Fruit fly (Drosophila melanogaster) whole organism, embryonic: ENCODE data around the gene CG43137.

Experiments used
- Antp ChIP-seq: fragments of 200-800 bp; sonication (Bioruptor generic); optimal IDR thresholded peaks from 3 replicates; lab custom pipeline; 2016; ENCODE audit warnings: missing biosample characterization, missing genetic modification characterization
- Bteb2 ChIP-seq: fragments of 200-800 bp; sonication (Bioruptor generic); optimal IDR thresholded peaks from 2 replicates; lab custom pipeline; 2016; ENCODE audit warnings: missing biosample characterization, missing genetic modification characterization
- CG12236 ChIP-seq: fragments of 200-800 bp; sonication (Bioruptor generic); optimal IDR thresholded peaks from 2 replicates; lab custom pipeline; 2016; ENCODE audit warnings: missing biosample characterization, missing genetic modification characterization
- CG13424 ChIP-seq: fragments of 200-800 bp; sonication (Bioruptor generic); optimal IDR thresholded peaks from 2 replicates; lab custom pipeline; 2019; ENCODE audit warnings: missing biosample characterization, mild to moderate bottlenecking, missing genetic modification characterization, moderate library complexity
- CG15269 ChIP-seq: fragments of 200-800 bp; sonication (Bioruptor generic); optimal IDR thresholded peaks from 2 replicates; lab custom pipeline; 2018; ENCODE audit warnings: missing biosample characterization, mild to moderate bottlenecking, missing genetic modification characterization, moderate library complexity
- CG1602 ChIP-seq: fragments of 200-800 bp; sonication (Bioruptor generic); optimal IDR thresholded peaks from 3 replicates; lab custom pipeline; 2016; ENCODE audit warnings: missing biosample characterization, missing genetic modification characterization
- CG17612 ChIP-seq: fragments of 200-800 bp; sonication (Bioruptor generic); IDR thresholded peaks from 2 replicates; pipeline ENCODE4 v1.3.6; 2022; ENCODE audit warnings: missing biosample characterization, missing genetic modification characterization
- CG18599 ChIP-seq: fragments of 200-800 bp; sonication (Bioruptor generic); optimal IDR thresholded peaks from 3 replicates; lab custom pipeline; 2017; ENCODE audit warnings: missing biosample characterization, missing genetic modification characterization, mild to moderate bottlenecking, moderate library complexity, missing genetic modification reagents
- CG2116 ChIP-seq: fragments of 200-800 bp; sonication (Bioruptor generic); optimal IDR thresholded peaks from 3 replicates; lab custom pipeline; 2018; ENCODE audit warnings: missing biosample characterization, mild to moderate bottlenecking, missing genetic modification characterization
- CG31365 ChIP-seq: fragments of 200-800 bp; sonication (Bioruptor generic); optimal IDR thresholded peaks from 2 replicates; lab custom pipeline; 2018; ENCODE audit warnings: missing biosample characterization, mild to moderate bottlenecking, missing genetic modification characterization
- CG3407 ChIP-seq: fragments of 200-800 bp; sonication (Bioruptor generic); optimal IDR thresholded peaks from 2 replicates; lab custom pipeline; 2018; ENCODE audit warnings: missing biosample characterization, mild to moderate bottlenecking, missing genetic modification characterization
- CG3726 ChIP-seq: fragments of 200-800 bp; sonication (Bioruptor generic); IDR thresholded peaks from 3 replicates; pipeline ENCODE4, ENCODE4 v1.3.6; 2022; ENCODE audit warnings: missing biosample characterization, missing genetic modification characterization
- CG6689 ChIP-seq: fragments of 200-800 bp; sonication (Bioruptor generic); IDR thresholded peaks from 2 replicates; pipeline ENCODE4 v1.3.6; 2022; ENCODE audit warnings: missing biosample characterization, missing genetic modification characterization
- CG6765 ChIP-seq: fragments of 200-800 bp; sonication (Bioruptor generic); optimal IDR thresholded peaks from 3 replicates; lab custom pipeline; 2017; ENCODE audit warnings: missing biosample characterization, mild to moderate bottlenecking, missing genetic modification characterization
- CG8089 ChIP-seq: fragments of 200-800 bp; sonication (Bioruptor generic); optimal IDR thresholded peaks from 3 replicates; lab custom pipeline; 2016; ENCODE audit warnings: missing biosample characterization, missing genetic modification characterization
- CG8281 ChIP-seq: fragments of 200-800 bp; sonication (Bioruptor generic); optimal IDR thresholded peaks from 2 replicates; lab custom pipeline; 2018; ENCODE audit warnings: missing biosample characterization, mild to moderate bottlenecking, missing genetic modification characterization, moderate library complexity
- Camta ChIP-seq: fragments of 200-800 bp; sonication (Bioruptor generic); optimal IDR thresholded peaks from 2 replicates; lab custom pipeline; 2016; ENCODE audit warnings: missing biosample characterization, missing genetic modification characterization
- CkIIα-i1 ChIP-seq: fragments of 200-800 bp; sonication (Bioruptor generic); IDR thresholded peaks from 2 replicates; pipeline ENCODE4 v1.3.6; 2022; ENCODE audit warnings: missing biosample characterization, missing genetic modification characterization
- D19A ChIP-seq: fragments of 200-800 bp; optimal IDR thresholded peaks from 3 replicates; lab custom pipeline; 2019; ENCODE audit warnings: missing biosample characterization, mild to moderate bottlenecking, missing genetic modification characterization, moderate library complexity
- Dip3 ChIP-seq: fragments of 200-800 bp; sonication (Bioruptor generic); optimal IDR thresholded peaks from 3 replicates; lab custom pipeline; 2016; ENCODE audit warnings: missing biosample characterization, missing genetic modification characterization
- Drgx ChIP-seq: fragments of 200-800 bp; sonication (Bioruptor generic); IDR thresholded peaks from 2 replicates; pipeline ENCODE4 v1.3.6; 2022; ENCODE audit warnings: missing biosample characterization, missing genetic modification characterization
- ERR ChIP-seq: fragments of 200-800 bp; sonication (Bioruptor generic); optimal IDR thresholded peaks from 2 replicates; lab custom pipeline; 2016; ENCODE audit warnings: missing biosample characterization, missing genetic modification characterization
- HHEX ChIP-seq: fragments of 200-800 bp; sonication (Bioruptor generic); optimal IDR thresholded peaks from 3 replicates; lab custom pipeline; 2017; ENCODE audit warnings: missing biosample characterization, mild to moderate bottlenecking, missing genetic modification characterization, missing genetic modification reagents
- Hr78 ChIP-seq, 2 experiments: fragments of 200-800 bp in 1 of 2; fragments of >200 bp in 1 of 2; sonication (Bioruptor generic) in 1 of 2; optimal IDR thresholded peaks; 2 replicates each; lab custom pipeline; 2017 to 2019; ENCODE audit warnings: missing biosample characterization in 2 of 2, missing genetic modification characterization in 2 of 2, mild to moderate bottlenecking in 1 of 2, moderate library complexity in 1 of 2
- NC2β ChIP-seq: fragments of 200-800 bp; sonication (Bioruptor generic); optimal IDR thresholded peaks from 2 replicates; lab custom pipeline; 2016; ENCODE audit warnings: missing biosample characterization, missing genetic modification characterization
- Neu2 ChIP-seq: fragments of 200-800 bp; sonication (Bioruptor generic); optimal IDR thresholded peaks from 3 replicates; lab custom pipeline; 2016; ENCODE audit warnings: missing biosample characterization, missing genetic modification characterization, borderline replicate concordance
- Rx ChIP-seq: fragments of 200-800 bp; sonication (Bioruptor generic); IDR thresholded peaks from 2 replicates; pipeline ENCODE4 v1.3.6; 2022; ENCODE audit warnings: missing biosample characterization, missing genetic modification characterization
- Stat92E ChIP-seq, 3 experiments: fragments of >200 bp in 2 of 3; fragments of 200-800 bp in 1 of 3; sonication (Bioruptor generic) in 1 of 3; optimal IDR thresholded peaks; 2 replicates each; lab custom pipeline; 2017 to 2019; ENCODE audit warnings: missing biosample characterization in 3 of 3, missing genetic modification characterization in 3 of 3, mild to moderate bottlenecking in 1 of 3, moderate library complexity in 1 of 3
- az2 ChIP-seq: fragments of 200-800 bp; sonication (Bioruptor generic); optimal IDR thresholded peaks from 3 replicates; lab custom pipeline; 2016; ENCODE audit warnings: missing biosample characterization, missing genetic modification characterization
- bowl ChIP-seq: fragments of 200-800 bp; sonication (Bioruptor generic); IDR thresholded peaks from 2 replicates; pipeline ENCODE4 v1.3.6; 2022; ENCODE audit warnings: missing biosample characterization, missing genetic modification characterization
- chm ChIP-seq: fragments of 200-800 bp; sonication (Bioruptor generic); IDR thresholded peaks from 2 replicates; pipeline ENCODE4 v1.3.6; 2022; ENCODE audit warnings: missing biosample characterization, missing genetic modification characterization
- chn ChIP-seq: fragments of 200-800 bp; sonication (Bioruptor generic); optimal IDR thresholded peaks from 2 replicates; lab custom pipeline; 2016; ENCODE audit warnings: missing biosample characterization, missing genetic modification characterization
- crol ChIP-seq: fragments of 200-800 bp; sonication (Bioruptor generic); IDR thresholded peaks from 2 replicates; pipeline ENCODE4 v1.3.6; 2022; ENCODE audit warnings: missing biosample characterization, missing genetic modification characterization
- dan ChIP-seq: fragments of 200-800 bp; sonication (Bioruptor generic); IDR thresholded peaks from 2 replicates; pipeline ENCODE4 v1.3.6; 2022; ENCODE audit warnings: missing biosample characterization, missing genetic modification characterization
- dimm ChIP-seq: fragments of 200-800 bp; sonication (Bioruptor generic); IDR thresholded peaks from 2 replicates; pipeline ENCODE4 v1.3.6; 2022; ENCODE audit warnings: missing biosample characterization, missing genetic modification characterization
- fd102C ChIP-seq: fragments of 200-800 bp; sonication (Bioruptor generic); optimal IDR thresholded peaks from 2 replicates; lab custom pipeline; 2018; ENCODE audit warnings: missing biosample characterization, mild to moderate bottlenecking, missing genetic modification characterization, moderate library complexity
- fru ChIP-seq: fragments of >200 bp; optimal IDR thresholded peaks from 2 replicates; lab custom pipeline; 2017
- gro ChIP-seq: fragments of 200-800 bp; sonication (Bioruptor generic); optimal IDR thresholded peaks from 2 replicates; lab custom pipeline; 2016; ENCODE audit warnings: missing biosample characterization, missing genetic modification characterization
- h ChIP-seq: fragments of >200 bp; optimal IDR thresholded peaks from 2 replicates; lab custom pipeline; 2017
- hth ChIP-seq: fragments of >200 bp; optimal IDR thresholded peaks from 2 replicates; lab custom pipeline; 2017; ENCODE audit warnings: inconsistent platforms
- lov ChIP-seq, 2 experiments: fragments of 200-800 bp in 1 of 2; fragments of >200 bp in 1 of 2; sonication (Bioruptor generic) in 1 of 2; IDR thresholded peaks in 1 of 2; optimal IDR thresholded peaks in 1 of 2; 2 replicates in 1 of 2; 3 replicates in 1 of 2; pipeline versions ENCODE4 v1.3.6 to Lab custom; 2017 to 2022; ENCODE audit warnings: missing biosample characterization in 1 of 2, missing genetic modification characterization in 1 of 2
- nerfin-1 ChIP-seq: fragments of 200-800 bp; sonication (Bioruptor generic); optimal IDR thresholded peaks from 3 replicates; lab custom pipeline; 2019; ENCODE audit warnings: missing biosample characterization, mild to moderate bottlenecking, missing genetic modification characterization, moderate library complexity
- peb ChIP-seq: fragments of 200-800 bp; sonication (Bioruptor generic); IDR thresholded peaks from 2 replicates; pipeline ENCODE4 v1.3.6; 2022; ENCODE audit warnings: missing biosample characterization, missing genetic modification characterization
- psq ChIP-seq: fragments of 200-800 bp; sonication (Bioruptor generic); optimal IDR thresholded peaks from 2 replicates; lab custom pipeline; 2017; ENCODE audit warnings: missing biosample characterization, missing genetic modification characterization
- repo ChIP-seq: fragments of 200-800 bp; sonication (Bioruptor generic); optimal IDR thresholded peaks from 2 replicates; lab custom pipeline; 2016; ENCODE audit warnings: missing biosample characterization, missing genetic modification characterization
- scrt ChIP-seq: fragments of 200-800 bp; sonication (Bioruptor generic); optimal IDR thresholded peaks from 2 replicates; lab custom pipeline; 2018; ENCODE audit warnings: missing biosample characterization, mild to moderate bottlenecking, missing genetic modification characterization, moderate library complexity
- sima ChIP-seq: fragments of 200-800 bp; sonication (Bioruptor generic); optimal IDR thresholded peaks from 2 replicates; lab custom pipeline; 2016; ENCODE audit warnings: missing biosample characterization, missing genetic modification characterization
- trh ChIP-seq: fragments of 200-800 bp; sonication (Bioruptor generic); optimal IDR thresholded peaks from 2 replicates; lab custom pipeline; 2016; ENCODE audit warnings: missing biosample characterization, missing genetic modification characterization
- ttk ChIP-seq: fragments of 200-800 bp; sonication (Bioruptor generic); IDR thresholded peaks from 2 replicates; pipeline ENCODE4 v2.1.2; 2022; ENCODE audit warnings: missing biosample characterization, missing genetic modification characterization
- tx ChIP-seq: fragments of 200-800 bp; sonication (Bioruptor generic); optimal IDR thresholded peaks from 2 replicates; lab custom pipeline; 2016; ENCODE audit warnings: missing biosample characterization, missing genetic modification characterization

Gene CG43137

dm6 chrX:5902701-5903100 is 37.8 kb upstream of the CG43137 start (continued):
- peak; percentile 44; the same call in 1 of the 2 replicates for TF ChIP-seq chm
- no peak for TF ChIP-seq CG13424 (tag; lab: Kevin White, UChicago)
- TF ChIP-seq Antp (GFP tag; lab: Kevin White, UChicago), result no peak
- no peak for TF ChIP-seq NC2β (GFP tag; lab: Kevin White, UChicago)
- no peak for TF ChIP-seq hth (lab: Kevin White, UChicago)
- 0 out of 3 replicates have a peak, but pooled peaks have one; percentile 33 for TF ChIP-seq CG3726 (GFP tag; lab: Robert Waterston, UW)
- no peak for TF ChIP-seq Drgx (GFP tag; lab: Robert Waterston, UW)
- no peak for TF ChIP-seq az2 (GFP tag; lab: Kevin White, UChicago)
- no peak for TF ChIP-seq Bteb2 (GFP tag; lab: Kevin White, UChicago)
- no peak for TF ChIP-seq nerfin-1
- 0 out of 2 replicates have a peak, but pooled peaks have one; percentile 16 for TF ChIP-seq CkIIα-i1 (GFP tag; lab: Robert Waterston, UW)
- TF ChIP-seq ttk (GFP tag; lab: Robert Waterston, UW), result no peak
- TF ChIP-seq tx (GFP tag; lab: Kevin White, UChicago), result no peak
- TF ChIP-seq Neu2 (GFP tag; lab: Kevin White, UChicago), result no peak
- no peak for TF ChIP-seq CG6689 (GFP tag; lab: Robert Waterston, UW)

dm6 chrX:5901628-5902213 is 36.8 kb upstream of the CG43137 start:
- no peak for TF ChIP-seq CG31365 (tag; lab: Kevin White, UChicago)
- TF ChIP-seq bowl (GFP tag; lab: Robert Waterston, UW), result no peak
- no peak for TF ChIP-seq lov (optimal IDR thresholded peaks at IDR 0.05; lab: Kevin White, UChicago)
- TF ChIP-seq lov (GFP tag; IDR thresholded peaks at IDR 0.05; lab: Robert Waterston, UW), result no peak
- peak; percentile 62 for TF ChIP-seq scrt (GFP tag; lab: Kevin White, UChicago)
- no peak for TF ChIP-seq peb
- no peak for TF ChIP-seq CG12236 (GFP tag; lab: Kevin White, UChicago)
- peak; percentile 16 for TF ChIP-seq CG15269 (tag; lab: Kevin White, UChicago)
- TF ChIP-seq h (lab: Kevin White, UChicago), result no peak
- peak in 1 of 3 experiments; percentile 4 for TF ChIP-seq Stat92E (GFP tag; optimal IDR thresholded peaks at IDR 0.05; lab: Kevin White, UChicago)
- TF ChIP-seq trh (GFP tag; lab: Kevin White, UChicago), result no peak
- no peak for TF ChIP-seq ERR (GFP tag; lab: Kevin White, UChicago)
- no peak for TF ChIP-seq repo
- peak; percentile 2 for TF ChIP-seq CG3407
- peak; percentile 24 for TF ChIP-seq CG6765 (GFP tag; lab: Kevin White, UChicago)
- TF ChIP-seq chn, result peak; percentile 34
- no peak for TF ChIP-seq CG8281 (tag; lab: Kevin White, UChicago)
- no peak for TF ChIP-seq Rx (GFP tag; lab: Robert Waterston, UW)
- TF ChIP-seq CG17612 (GFP tag; lab: Robert Waterston, UW), result no peak
- no peak for TF ChIP-seq sima (GFP tag; lab: Kevin White, UChicago)
- peak; percentile 32 for TF ChIP-seq psq (GFP tag; lab: Kevin White, UChicago)
- TF ChIP-seq CG8089 (GFP tag; lab: Kevin White, UChicago), result peak; percentile 43
- no peak for TF ChIP-seq Dip3
- TF ChIP-seq crol (GFP tag; lab: Robert Waterston, UW), result no peak
- TF ChIP-seq fru (lab: Kevin White, UChicago), result no peak
- TF ChIP-seq HHEX (GFP tag; lab: Kevin White, UChicago), result no peak
- peak; percentile 54 for TF ChIP-seq CG18599
- TF ChIP-seq gro (GFP tag; lab: Kevin White, UChicago), result peak; percentile 7
- no peak for TF ChIP-seq Neu2 (GFP tag; lab: Kevin White, UChicago)
- no peak for TF ChIP-seq dimm
- no peak for TF ChIP-seq dan (GFP tag; lab: Robert Waterston, UW)
- TF ChIP-seq CG2116 (GFP tag; lab: Kevin White, UChicago), result peak; percentile 23
- TF ChIP-seq CG1602 (GFP tag; lab: Kevin White, UChicago), result no peak
- TF ChIP-seq D19A (tag; lab: Kevin White, UChicago), result peak; percentile 17
- TF ChIP-seq Camta (GFP tag; lab: Kevin White, UChicago), result no peak
- TF ChIP-seq fd102C (GFP tag; lab: Kevin White, UChicago), result no peak
- TF ChIP-seq Hr78 (GFP tag; optimal IDR thresholded peaks at IDR 0.05; lab: Kevin White, UChicago), result no peak
